Worm (Caenorhabditis elegans): ENCODE data around the gene ain-1.

DNA sequence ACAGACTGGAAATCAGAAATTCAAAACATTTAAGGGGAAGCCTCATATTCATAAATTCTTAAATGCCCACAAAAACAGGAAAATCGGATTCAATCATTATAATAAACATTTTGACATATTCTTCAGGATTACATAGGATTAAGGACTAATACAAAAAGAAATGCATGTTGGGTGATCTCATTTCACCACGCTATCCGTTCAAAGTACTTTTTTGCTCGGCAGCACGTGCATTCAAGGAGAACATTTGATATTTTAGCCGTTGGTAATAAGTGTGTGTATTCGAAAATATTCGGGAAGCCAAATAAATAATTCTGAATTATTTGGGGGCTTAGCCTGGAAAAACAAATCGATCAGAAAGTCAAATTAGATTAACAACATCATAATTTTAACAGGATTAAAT is 37.3 kb downstream of the ain-1 start:
- TF ChIP-seq T22C8.4 (GFP tag; IDR thresholded peaks at IDR 0.05) (no peak), flt-1 (GFP tag; IDR thresholded peaks at IDR 0.05) (no peak), med-1 (GFP tag; optimal IDR thresholded peaks at IDR 0.05; ENCODE audit: insufficient read depth) (no peak), ztf-23 (GFP tag; IDR thresholded peaks at IDR 0.05) (no peak), klf-2 (GFP tag; conservative IDR thresholded peaks at IDR 0.05) (no peak)

Measured in whole organism, midembryonic.